1 fruit fly cellular context compared by ENCODE assay signal in genomic region chr3L:3386730-3387129, dm6.
A peak's percentile ranks its signal among the peaks of the same experiment; 100 is the strongest.
TF ChIP-seq lines count a peak whose summit lies in the region.

No protein-coding gene starts in this region.

TF ChIP-seq in whole organism, embryonic, 481 proteins besides CTCF, POLR2A, EP300 and RAD21 (continued from another document):
- TF ChIP-seq CG3281 (GFP tag; optimal IDR thresholded peaks at IDR 0.05; lab: Kevin White, UChicago) (no peak), Asciz (GFP tag; optimal IDR thresholded peaks at IDR 0.05; lab: Kevin White, UChicago) (no peak), CG9609 (GFP tag; optimal IDR thresholded peaks at IDR 0.05; lab: Kevin White, UChicago) (no peak), Dbx (GFP tag; IDR thresholded peaks at IDR 0.05; lab: Robert Waterston, UW) (no peak), Adf1 (GFP tag; IDR thresholded peaks at IDR 0.05; lab: Robert Waterston, UW) (peak; percentile 46), gcm (GFP tag; optimal IDR thresholded peaks at IDR 0.05; lab: Kevin White, UChicago) (peak; percentile 68), NfI (GFP tag; optimal IDR thresholded peaks at IDR 0.05; lab: Kevin White, UChicago) (no peak), klu (GFP tag; IDR thresholded peaks at IDR 0.05; lab: Robert Waterston, UW) (no peak), gce (GFP tag; IDR thresholded peaks at IDR 0.05; lab: Robert Waterston, UW) (no peak), row (GFP tag; IDR thresholded peaks at IDR 0.05; lab: Robert Waterston, UW) (no peak), sqz (GFP tag; optimal IDR thresholded peaks at IDR 0.05; lab: Kevin White, UChicago) (peak; percentile 40), Antp (GFP tag; optimal IDR thresholded peaks at IDR 0.05; lab: Kevin White, UChicago) (no peak), fd96Cb (tag; optimal IDR thresholded peaks at IDR 0.05; lab: Kevin White, UChicago) (no peak), CG2116 (GFP tag; optimal IDR thresholded peaks at IDR 0.05; lab: Kevin White, UChicago) (no peak), Gsc (GFP tag; IDR thresholded peaks at IDR 0.05; lab: Robert Waterston, UW) (no peak), ERR (GFP tag; optimal IDR thresholded peaks at IDR 0.05; lab: Kevin White, UChicago) (no peak), CG18764 (GFP tag; optimal IDR thresholded peaks at IDR 0.05; lab: Kevin White, UChicago) (no peak), salm (tag; optimal IDR thresholded peaks at IDR 0.05; lab: Kevin White, UChicago) (no peak), CG7357 (GFP tag; IDR thresholded peaks at IDR 0.05; lab: Robert Waterston, UW) (no peak), CG10959 (GFP tag; IDR thresholded peaks at IDR 0.05; lab: Robert Waterston, UW) (no peak), CG10543 (GFP tag; optimal IDR thresholded peaks at IDR 0.05; lab: Kevin White, UChicago) (peak; percentile 20), CG8359 (GFP tag; optimal IDR thresholded peaks at IDR 0.05; lab: Kevin White, UChicago; ENCODE audit: borderline replicate concordance) (no peak), CG6272 (GFP tag; IDR thresholded peaks at IDR 0.05; lab: Robert Waterston, UW) (no peak), ATbp (GFP tag; optimal IDR thresholded peaks at IDR 0.05; lab: Kevin White, UChicago) (no peak), Rfx (GFP tag; IDR thresholded peaks at IDR 0.05; lab: Robert Waterston, UW) (0 out of 2 replicates have a peak, but pooled peaks have one; percentile 22), CG11560 (tag; IDR thresholded peaks at IDR 0.05; lab: Robert Waterston, UW) (no peak), chinmo (GFP tag; IDR thresholded peaks at IDR 0.05; lab: Robert Waterston, UW; ENCODE audit: partially characterized antibody) (0 out of 4 replicates have a peak, but pooled peaks have one; percentile 25), Med (GFP tag; lab: Kevin White, UChicago) (peak; percentile 27), NFAT (GFP tag; IDR thresholded peaks at IDR 0.05; lab: Robert Waterston, UW) (no peak), CG3847 (GFP tag; IDR thresholded peaks at IDR 0.05; lab: Robert Waterston, UW) (no peak), nom (GFP tag; optimal IDR thresholded peaks at IDR 0.05; lab: Kevin White, UChicago) (peak; percentile 23), Dll (GFP tag; IDR thresholded peaks at IDR 0.05; lab: Robert Waterston, UW; ENCODE audit: partially characterized antibody) (no peak), CG12769 (tag; optimal IDR thresholded peaks at IDR 0.05; lab: Kevin White, UChicago) (no peak), zfh2 (GFP tag; optimal IDR thresholded peaks at IDR 0.05; lab: Kevin White, UChicago) (no peak), Mad (GFP tag; optimal IDR thresholded peaks at IDR 0.05; lab: Kevin White, UChicago) (no peak), CG6683 (GFP tag; optimal IDR thresholded peaks at IDR 0.05; lab: Kevin White, UChicago) (no peak), Atf3 (GFP tag; optimal IDR thresholded peaks at IDR 0.05; lab: Kevin White, UChicago) (no peak)
